Worm (Caenorhabditis elegans) whole organism, late embryonic: ENCODE measurements around the gene trcs-1.

ENCODE experiments used
- ceh-6 ChIP-seq: fragments of 200-800 bp; sonication (Bioruptor generic); optimal IDR thresholded peaks from 2 replicates; lab custom pipeline; 2018; ENCODE audit warnings: mild to moderate bottlenecking, missing genetic modification characterization, missing compliant biosample characterization
- fkh-10 ChIP-seq: fragments of 150-350 bp; optimal IDR thresholded peaks from 2 replicates; lab custom pipeline; 2014; ENCODE audit warnings: missing biosample characterization, missing genetic modification reagents, missing genetic modification characterization
- lin-11 ChIP-seq: fragments of 200-800 bp; sonication (Bioruptor generic); optimal IDR thresholded peaks from 2 replicates; lab custom pipeline; 2018; ENCODE audit warnings: mild to moderate bottlenecking, missing genetic modification characterization, missing compliant biosample characterization
- nfya-1 ChIP-seq: sonication (generic microtip); optimal IDR thresholded peaks from 2 replicates; lab custom pipeline; 2017; ENCODE audit warnings: missing genetic modification characterization, mild to moderate bottlenecking, missing compliant biosample characterization, antibody characterized with exemption, moderate library complexity
- pag-3 ChIP-seq: sonication (generic microtip); optimal IDR thresholded peaks from 2 replicates; lab custom pipeline; 2016; ENCODE audit warnings: missing compliant biosample characterization, missing genetic modification characterization, borderline replicate concordance
- pha-4 ChIP-seq: fragments of 150-350 bp; optimal IDR thresholded peaks from 2 replicates; lab custom pipeline; 2018; ENCODE audit warnings: missing biosample characterization, missing genetic modification reagents, missing genetic modification characterization

ce11 chrIV:9593456-9593855, 4.8 kb upstream of the trcs-1 start, which contains the start of gene spp-18:
- no peak for TF ChIP-seq ceh-6 (GFP tag; lab: Kevin White, UChicago)
- no peak for TF ChIP-seq lin-11 (tag; lab: Kevin White, UChicago)
- TF ChIP-seq pha-4, result no peak
- TF ChIP-seq nfya-1 (tag; lab: Kevin White, UChicago), result no peak
- TF ChIP-seq fkh-10 (GFP tag; lab: Kevin White, UChicago), result no peak
- no peak for TF ChIP-seq pag-3 (tag; lab: Kevin White, UChicago)
